Worm (Caenorhabditis elegans) whole organism, L4 larva: ENCODE measurements around the gene toca-1.

Experiments
- D1046.2 ChIP-seq: fragments of 200-800 bp; sonication (Bioruptor generic); IDR thresholded peaks from 2 replicates; pipeline ENCODE4 v1.3.6; 2022; ENCODE audit warnings: missing genetic modification characterization, missing compliant biosample characterization
- F44E2.7 ChIP-seq: fragments of 200-800 bp; sonication (Bioruptor generic); IDR thresholded peaks from 2 replicates; pipeline ENCODE4 v2.1.2; 2022; ENCODE audit warnings: missing genetic modification characterization, missing compliant biosample characterization
- F49E8.2 ChIP-seq: sonication (generic microtip); optimal IDR thresholded peaks from 2 replicates; lab custom pipeline; 2016; ENCODE audit warnings: missing compliant biosample characterization, mild to moderate bottlenecking, missing genetic modification characterization, borderline replicate concordance
- Y48G9A.11 ChIP-seq: fragments of 200-800 bp; sonication (Bioruptor generic); IDR thresholded peaks from 2 replicates; pipeline ENCODE4 v1.3.6; 2022; ENCODE audit warnings: missing genetic modification reagents, missing genetic modification characterization, missing compliant biosample characterization
- Y75B8A.6 ChIP-seq: fragments of 200-800 bp; sonication (Bioruptor generic); IDR thresholded peaks from 2 replicates; pipeline ENCODE4 v1.3.6; 2022; ENCODE audit warnings: missing genetic modification reagents, missing genetic modification characterization, missing compliant biosample characterization
- ZK337.2 ChIP-seq: fragments of 200-800 bp; sonication (Bioruptor generic); IDR thresholded peaks from 2 replicates; pipeline ENCODE4 v1.3.6; 2022; ENCODE audit warnings: missing genetic modification reagents, missing genetic modification characterization, missing compliant biosample characterization
- ZK546.5 ChIP-seq, 2 experiments: sonication (generic microtip); optimal IDR thresholded peaks; 2 replicates each; lab custom pipeline; 2017; ENCODE audit warnings: missing biosample characterization in 2 of 2, missing genetic modification characterization in 2 of 2
- ama-1 ChIP-seq: fragments of 150-350 bp; optimal IDR thresholded peaks from 2 replicates; lab custom pipeline; 2014; ENCODE audit warnings: inconsistent platforms, mixed read lengths
- attf-4 ChIP-seq: sonication (generic microtip); optimal IDR thresholded peaks from 3 replicates; lab custom pipeline; 2017; ENCODE audit warnings: missing biosample characterization, missing genetic modification characterization
- ceh-28 ChIP-seq: fragments of 150-350 bp; optimal IDR thresholded peaks from 2 replicates; lab custom pipeline; 2014; ENCODE audit warnings: missing biosample characterization, missing genetic modification reagents, missing genetic modification characterization
- ces-1 ChIP-seq: fragments of 150-350 bp; sonication (generic microtip); optimal IDR thresholded peaks from 4 replicates; lab custom pipeline; 2014; ENCODE audit warnings: missing biosample characterization, missing genetic modification reagents, missing genetic modification characterization
- cey-2 ChIP-seq: sonication (generic microtip); optimal IDR thresholded peaks from 3 replicates; lab custom pipeline; 2017; ENCODE audit warnings: missing genetic modification characterization, mild to moderate bottlenecking, missing compliant biosample characterization, antibody characterized with exemption, borderline replicate concordance; ENCODE audit not compliant: insufficient read depth
- daf-19 ChIP-seq: fragments of 200-800 bp; sonication (Bioruptor generic); conservative IDR thresholded peaks from 2 replicates; pipeline ENCODE4 v1.3.6; 2022; ENCODE audit warnings: missing genetic modification characterization, missing compliant biosample characterization
- daf-8 ChIP-seq: fragments of 200-800 bp; sonication (Bioruptor generic); IDR thresholded peaks from 2 replicates; pipeline ENCODE4 v1.3.6; 2022; ENCODE audit warnings: missing genetic modification characterization, missing compliant biosample characterization
- dmd-6 ChIP-seq: fragments of 200-800 bp; sonication (Bioruptor generic); IDR thresholded peaks from 2 replicates; pipeline ENCODE4 v1.3.6; 2022; ENCODE audit warnings: missing genetic modification reagents, missing genetic modification characterization, missing compliant biosample characterization
- dmd-9 ChIP-seq: fragments of 200-800 bp; sonication (Bioruptor generic); IDR thresholded peaks from 2 replicates; pipeline ENCODE4 v1.3.6; 2022; ENCODE audit warnings: missing genetic modification reagents, missing genetic modification characterization, missing compliant biosample characterization
- duxl-1 ChIP-seq: sonication (generic microtip); optimal IDR thresholded peaks from 2 replicates; lab custom pipeline; 2016; ENCODE audit warnings: mild to moderate bottlenecking, missing genetic modification characterization, moderate library complexity, missing compliant biosample characterization; ENCODE audit not compliant: poor library complexity
- dve-1 ChIP-seq: sonication (generic microtip); optimal IDR thresholded peaks from 2 replicates; lab custom pipeline; 2017; ENCODE audit warnings: antibody characterized with exemption, mild to moderate bottlenecking, missing genetic modification characterization, missing compliant biosample characterization; ENCODE audit not compliant: insufficient read depth
- fos-1 ChIP-seq: fragments of 150-350 bp; optimal IDR thresholded peaks from 2 replicates; lab custom pipeline; 2014; ENCODE audit warnings: missing biosample characterization, missing genetic modification characterization
- gei-8 ChIP-seq: fragments of 200-800 bp; sonication (Bioruptor generic); optimal IDR thresholded peaks from 2 replicates; lab custom pipeline; 2018; ENCODE audit warnings: mild to moderate bottlenecking, missing genetic modification characterization, missing compliant biosample characterization
- hif-1 ChIP-seq, 2 experiments: sonication (generic microtip); optimal IDR thresholded peaks; 2 replicates each; lab custom pipeline; 2016 to 2017; ENCODE audit warnings: missing compliant biosample characterization in 2 of 2, missing genetic modification characterization in 2 of 2, missing genetic modification reagents in 2 of 2, missing genotype in 2 of 2, mild to moderate bottlenecking in 1 of 2
- hlh-11 ChIP-seq: fragments of 200-800 bp; sonication (Bioruptor generic); optimal IDR thresholded peaks from 2 replicates; lab custom pipeline; 2018; ENCODE audit warnings: mild to moderate bottlenecking, missing genetic modification characterization, missing compliant biosample characterization
- hmg-1.1 ChIP-seq: fragments of 200-800 bp; sonication (Bioruptor generic); IDR thresholded peaks from 2 replicates; pipeline ENCODE4 v1.3.6; 2022; ENCODE audit warnings: missing genetic modification reagents, missing genetic modification characterization, missing compliant biosample characterization
- jun-1 ChIP-seq: fragments of 150-350 bp; optimal IDR thresholded peaks from 2 replicates; lab custom pipeline; 2014; ENCODE audit warnings: missing biosample characterization, missing genetic modification reagents, missing genetic modification characterization
- lin-39 ChIP-seq: fragments of 150-350 bp; optimal IDR thresholded peaks from 2 replicates; lab custom pipeline; 2014; ENCODE audit warnings: missing biosample characterization, missing genetic modification reagents, missing genetic modification characterization
- lir-3 ChIP-seq: sonication (generic microtip); optimal IDR thresholded peaks from 2 replicates; lab custom pipeline; 2016; ENCODE audit warnings: mild to moderate bottlenecking, missing genetic modification characterization, missing compliant biosample characterization
- mdt-29 ChIP-seq: fragments of 200-800 bp; sonication (Bioruptor generic); IDR thresholded peaks from 2 replicates; pipeline ENCODE4 v1.3.6; 2022; ENCODE audit warnings: missing genetic modification reagents, missing genetic modification characterization, missing compliant biosample characterization
- mxl-2 ChIP-seq: fragments of 200-800 bp; sonication (Bioruptor generic); conservative IDR thresholded peaks from 2 replicates; pipeline ENCODE4 v1.3.6; 2022; ENCODE audit warnings: missing genetic modification reagents, missing genetic modification characterization, missing compliant biosample characterization
- nhr-111 ChIP-seq: fragments of 200-800 bp; sonication (Bioruptor generic); optimal IDR thresholded peaks from 2 replicates; lab custom pipeline; 2018; ENCODE audit warnings: mild to moderate bottlenecking, missing genetic modification characterization, missing compliant biosample characterization
- nhr-237 ChIP-seq: sonication (generic microtip); optimal IDR thresholded peaks from 2 replicates; lab custom pipeline; 2017; ENCODE audit warnings: missing biosample characterization, missing genetic modification characterization
- nhr-25 ChIP-seq: sonication (generic microtip); optimal IDR thresholded peaks from 2 replicates; lab custom pipeline; 2017; ENCODE audit warnings: missing genetic modification characterization, mild to moderate bottlenecking, missing compliant biosample characterization, antibody characterized with exemption, moderate library complexity, borderline replicate concordance; ENCODE audit not compliant: insufficient read depth
- nhr-42 ChIP-seq: fragments of 200-800 bp; sonication (Bioruptor generic); IDR thresholded peaks from 2 replicates; pipeline ENCODE4 v1.3.6; 2022; ENCODE audit warnings: missing genetic modification characterization, missing compliant biosample characterization
- nhr-6 ChIP-seq: fragments of 150-350 bp; optimal IDR thresholded peaks from 2 replicates; lab custom pipeline; 2014; ENCODE audit warnings: missing biosample characterization, missing genetic modification characterization
- nhr-76 ChIP-seq: fragments of 150-350 bp; optimal IDR thresholded peaks from 2 replicates; lab custom pipeline; 2014; ENCODE audit warnings: missing biosample characterization, missing genetic modification characterization
- nhr-77 ChIP-seq: fragments of 150-350 bp; optimal IDR thresholded peaks from 2 replicates; lab custom pipeline; 2014; ENCODE audit warnings: missing biosample characterization, missing genetic modification characterization
- php-3 ChIP-seq: fragments of 200-800 bp; sonication (Bioruptor generic); IDR thresholded peaks from 2 replicates; pipeline ENCODE4 v1.3.6; 2022; ENCODE audit warnings: missing genetic modification reagents, missing genetic modification characterization, missing compliant biosample characterization
- pqm-1 ChIP-seq: sonication (generic microtip); optimal IDR thresholded peaks from 2 replicates; lab custom pipeline; 2017; ENCODE audit warnings: missing biosample characterization, missing genetic modification characterization
- saeg-2 ChIP-seq: fragments of 200-800 bp; sonication (Bioruptor generic); IDR thresholded peaks from 2 replicates; pipeline ENCODE4 v1.3.6; 2022; ENCODE audit warnings: missing genetic modification reagents, missing genetic modification characterization, missing compliant biosample characterization
- set-16 ChIP-seq: fragments of 200-800 bp; sonication (Bioruptor generic); IDR thresholded peaks from 2 replicates; pipeline ENCODE4 v1.3.6; 2022; ENCODE audit warnings: missing genetic modification reagents, missing genetic modification characterization, missing compliant biosample characterization
- snpc-4 ChIP-seq: fragments of 150-350 bp; optimal IDR thresholded peaks from 2 replicates; lab custom pipeline; 2014; ENCODE audit warnings: missing biosample characterization, missing genetic modification characterization
- spr-1 ChIP-seq: sonication (generic microtip); optimal IDR thresholded peaks from 2 replicates; lab custom pipeline; 2016; ENCODE audit warnings: mild to moderate bottlenecking, missing genetic modification characterization, missing compliant biosample characterization
- tra-1 ChIP-seq: fragments of 200-800 bp; sonication (Bioruptor generic); IDR thresholded peaks from 2 replicates; pipeline ENCODE4 v1.3.6; 2022; ENCODE audit warnings: missing genetic modification reagents, missing genetic modification characterization, missing compliant biosample characterization
- unc-130 ChIP-seq: sonication (generic microtip); optimal IDR thresholded peaks from 2 replicates; lab custom pipeline; 2016; ENCODE audit warnings: missing genetic modification reagents, missing genetic modification characterization, missing compliant biosample characterization
- unc-39 ChIP-seq: sonication (generic microtip); optimal IDR thresholded peaks from 2 replicates; lab custom pipeline; 2017; ENCODE audit warnings: missing biosample characterization, missing genetic modification characterization
- unc-62 ChIP-seq, 3 experiments: fragments of 150-350 bp in 1 of 3; sonication (generic microtip); optimal IDR thresholded peaks in 2 of 3; peaks in 1 of 3; 1 replicate in 1 of 3; 2 replicates in 2 of 3; lab custom pipeline; 2014 to 2017; ENCODE audit warnings: missing biosample characterization in 3 of 3, missing genetic modification characterization in 3 of 3, missing genetic modification reagents in 3 of 3, missing genotype in 1 of 3
- zfp-2 ChIP-seq: sonication (generic microtip); optimal IDR thresholded peaks from 2 replicates; lab custom pipeline; 2016; ENCODE audit warnings: mild to moderate bottlenecking, missing genetic modification characterization, missing compliant biosample characterization
- zfp-3 ChIP-seq: fragments of 200-800 bp; sonication (Bioruptor generic); conservative IDR thresholded peaks from 2 replicates; pipeline ENCODE4 v1.3.6; 2022; ENCODE audit warnings: missing genetic modification reagents, missing genetic modification characterization, missing compliant biosample characterization
- ztf-11 ChIP-seq: fragments of 150-350 bp; optimal IDR thresholded peaks from 2 replicates; lab custom pipeline; 2014; ENCODE audit warnings: missing biosample characterization, missing genetic modification characterization
- ztf-7 ChIP-seq: fragments of 150-350 bp; optimal IDR thresholded peaks from 2 replicates; lab custom pipeline; 2014; ENCODE audit warnings: missing biosample characterization, missing genetic modification characterization

toca-1 gene

ce11 chrX:1503698-1504501 is 17.4 kb downstream of the toca-1 start:
- TF ChIP-seq daf-19 (GFP tag; lab: Robert Waterston, UW): no peak
- peak; percentile 65 for TF ChIP-seq dve-1 (tag; lab: Kevin White, UChicago)
- peak; percentile 88; the same call in 1 of the 2 replicates for TF ChIP-seq Y75B8A.6 (GFP tag; lab: Robert Waterston, UW)
- no peak for TF ChIP-seq nhr-6 (tag; lab: Kevin White, UChicago)
- TF ChIP-seq unc-39 (tag; lab: Kevin White, UChicago): no peak
- no peak for TF ChIP-seq jun-1 (tag; lab: Kevin White, UChicago)
- no peak for TF ChIP-seq daf-8 (GFP tag; lab: Robert Waterston, UW)
- no peak for TF ChIP-seq ZK337.2 (GFP tag; lab: Robert Waterston, UW)
- no peak for TF ChIP-seq ZK546.5 (tag; optimal IDR thresholded peaks at IDR 0.05; lab: Kevin White, UChicago)
- peak; percentile 36 to 98 for TF ChIP-seq unc-62 (GFP tag; optimal IDR thresholded peaks at IDR 0.05 in 1 of 2; lab: Kevin White, UChicago)
- peak; percentile 20 for TF ChIP-seq unc-62 (tag; optimal IDR thresholded peaks at IDR 0.05; lab: Kevin White, UChicago)
- TF ChIP-seq lin-39: peak; percentile 51
- TF ChIP-seq dmd-6 (GFP tag; lab: Robert Waterston, UW): peak; percentile 37; the same call in 1 of the 2 replicates
- TF ChIP-seq hif-1 (tag; optimal IDR thresholded peaks at IDR 0.05; lab: Kevin White, UChicago): peak in 1 of 2 experiments; percentile 65
- TF ChIP-seq nhr-77 (tag; lab: Kevin White, UChicago): peak; percentile 97
- peak; percentile 91 for TF ChIP-seq zfp-3 (GFP tag; lab: Robert Waterston, UW)
- 0 out of 2 replicates have a peak, but pooled peaks have one; percentile 11 for TF ChIP-seq hmg-1.1 (GFP tag; lab: Robert Waterston, UW)
- TF ChIP-seq D1046.2 (GFP tag; lab: Robert Waterston, UW): no peak
- no peak for TF ChIP-seq nhr-76 (tag; lab: Kevin White, UChicago)
- TF ChIP-seq spr-1 (tag; lab: Kevin White, UChicago): no peak
- no peak for TF ChIP-seq snpc-4 (tag; lab: Kevin White, UChicago)
- no peak for TF ChIP-seq saeg-2 (GFP tag; lab: Robert Waterston, UW)
- no peak for TF ChIP-seq F44E2.7 (GFP tag; lab: Robert Waterston, UW)
- TF ChIP-seq mdt-29 (GFP tag; lab: Robert Waterston, UW): peak; percentile 72
- TF ChIP-seq nhr-111 (GFP tag; lab: Kevin White, UChicago): peak; percentile 52
- TF ChIP-seq ztf-7 (tag; lab: Kevin White, UChicago): no peak
- no peak for TF ChIP-seq ztf-11 (tag; lab: Kevin White, UChicago)
- no peak for TF ChIP-seq tra-1 (GFP tag; lab: Robert Waterston, UW)
- TF ChIP-seq set-16 (GFP tag; lab: Robert Waterston, UW): no peak
- TF ChIP-seq unc-130: no peak
- no peak for TF ChIP-seq zfp-2 (tag; lab: Kevin White, UChicago)
- peak; percentile 2; the same call in 1 of the 2 replicates for TF ChIP-seq dmd-9 (GFP tag; lab: Robert Waterston, UW)
- peak; percentile 25 for TF ChIP-seq gei-8 (GFP tag; lab: Kevin White, UChicago)
- peak; percentile 70; the same call in 1 of the 2 replicates for TF ChIP-seq nhr-42
- TF ChIP-seq lir-3 (tag; lab: Kevin White, UChicago): no peak
- TF ChIP-seq nhr-25 (tag; lab: Kevin White, UChicago): no peak
- TF ChIP-seq fos-1: no peak
- TF ChIP-seq cey-2: no peak
- TF ChIP-seq Y48G9A.11: no peak
- TF ChIP-seq duxl-1 (tag; lab: Kevin White, UChicago): peak; percentile 32
- TF ChIP-seq php-3 (GFP tag; lab: Robert Waterston, UW): peak; percentile 78
- no peak for TF ChIP-seq ces-1 (GFP tag; lab: Kevin White, UChicago)
- no peak for TF ChIP-seq pqm-1 (tag; lab: Kevin White, UChicago)
- TF ChIP-seq ama-1: peak; percentile 56
- no peak for TF ChIP-seq mxl-2
- TF ChIP-seq nhr-237 (tag; lab: Kevin White, UChicago): no peak
- no peak for TF ChIP-seq F49E8.2 (tag; lab: Kevin White, UChicago)
- TF ChIP-seq ceh-28 (tag; lab: Kevin White, UChicago): no peak
- peak; percentile 32 for TF ChIP-seq hlh-11 (tag; lab: Kevin White, UChicago)
- TF ChIP-seq attf-4 (tag; lab: Kevin White, UChicago): no peak
